Worm (Caenorhabditis elegans) whole organism, L4 larva: ENCODE results near the gene C01G6.4.

ENCODE experiments used
- F10B5.3 ChIP-seq: sonication (generic microtip); optimal IDR thresholded peaks from 2 replicates; lab custom pipeline; 2016; ENCODE audit warnings: mild to moderate bottlenecking, missing genetic modification characterization, missing compliant biosample characterization
- T26A8.4 ChIP-seq: fragments of 200-800 bp; sonication (Bioruptor generic); IDR thresholded peaks from 2 replicates; pipeline ENCODE4 v1.3.6; 2022; ENCODE audit warnings: missing genetic modification characterization, missing compliant biosample characterization
- ceh-20 ChIP-seq: fragments of 200-800 bp; sonication (Bioruptor generic); IDR thresholded peaks from 2 replicates; pipeline ENCODE4 v1.3.6; 2022; ENCODE audit warnings: missing genetic modification reagents, missing genetic modification characterization, missing compliant biosample characterization
- fkh-10 ChIP-seq: fragments of 150-350 bp; optimal IDR thresholded peaks from 2 replicates; lab custom pipeline; 2014; ENCODE audit warnings: missing biosample characterization, missing genetic modification reagents, missing genetic modification characterization
- fos-1 ChIP-seq: fragments of 150-350 bp; optimal IDR thresholded peaks from 2 replicates; lab custom pipeline; 2014; ENCODE audit warnings: missing biosample characterization, missing genetic modification characterization
- lin-1 ChIP-seq: fragments of 200-800 bp; sonication (Bioruptor generic); IDR thresholded peaks from 2 replicates; pipeline ENCODE4 v1.3.6; 2022; ENCODE audit warnings: missing genetic modification reagents, missing genetic modification characterization, missing compliant biosample characterization
- mdl-1 ChIP-seq, 2 experiments: fragments of 150-350 bp in 1 of 2; sonication (generic microtip) in 1 of 2; optimal IDR thresholded peaks; 2 replicates each; lab custom pipeline; 2014 to 2017; ENCODE audit warnings: missing biosample characterization in 2 of 2, missing genetic modification characterization in 2 of 2
- pqm-1 ChIP-seq: sonication (generic microtip); optimal IDR thresholded peaks from 2 replicates; lab custom pipeline; 2017; ENCODE audit warnings: missing biosample characterization, missing genetic modification characterization
- tag-97 ChIP-seq: fragments of 200-800 bp; sonication (Bioruptor generic); IDR thresholded peaks from 2 replicates; pipeline ENCODE4 v1.3.6; 2022; ENCODE audit warnings: missing genetic modification characterization, missing compliant biosample characterization
- unc-39 ChIP-seq: sonication (generic microtip); optimal IDR thresholded peaks from 2 replicates; lab custom pipeline; 2017; ENCODE audit warnings: missing biosample characterization, missing genetic modification characterization
- zag-1 ChIP-seq: fragments of 150-350 bp; optimal IDR thresholded peaks from 2 replicates; lab custom pipeline; 2014; ENCODE audit warnings: missing biosample characterization, missing genetic modification characterization
- ztf-11 ChIP-seq: fragments of 150-350 bp; optimal IDR thresholded peaks from 2 replicates; lab custom pipeline; 2014; ENCODE audit warnings: missing biosample characterization, missing genetic modification characterization
- ztf-7 ChIP-seq: fragments of 150-350 bp; optimal IDR thresholded peaks from 2 replicates; lab custom pipeline; 2014; ENCODE audit warnings: missing biosample characterization, missing genetic modification characterization

DNA sequence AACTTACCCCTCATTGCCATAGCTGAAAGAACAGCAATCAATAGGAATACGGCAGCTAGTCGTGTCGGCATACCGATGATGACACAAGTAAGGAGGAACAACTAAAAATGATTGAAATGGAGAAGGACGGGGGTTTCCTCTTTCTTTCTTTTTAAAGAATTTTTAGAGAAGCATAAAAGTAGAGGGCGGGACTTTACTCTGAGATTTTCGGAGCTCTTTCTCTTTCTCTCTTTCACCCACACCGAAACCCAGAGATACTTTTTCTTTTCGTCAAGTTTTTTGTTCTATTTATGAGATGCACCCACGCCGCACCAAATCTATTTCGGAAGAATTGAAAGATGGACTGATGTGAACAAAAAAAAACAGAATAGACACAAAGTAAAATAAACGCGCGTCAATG, 26.2 kb downstream of the C01G6.4 start, which contains the start of gene T26C5.5:
- TF ChIP-seq ceh-20 (GFP tag; lab: Robert Waterston, UW) (no peak), fkh-10 (GFP tag; lab: Kevin White, UChicago) (no peak), tag-97 (no peak), T26A8.4 (GFP tag; lab: Robert Waterston, UW) (no peak), ztf-11 (tag; lab: Kevin White, UChicago) (no peak), pqm-1 (tag; lab: Kevin White, UChicago) (no peak), unc-39 (tag; lab: Kevin White, UChicago) (no peak), ztf-7 (tag; lab: Kevin White, UChicago) (no peak), mdl-1 (tag; optimal IDR thresholded peaks at IDR 0.05; lab: Kevin White, UChicago) (no peak), zag-1 (tag; lab: Kevin White, UChicago) (no peak), fos-1 (tag; lab: Kevin White, UChicago) (no peak), F10B5.3 (no peak), lin-1 (GFP tag; lab: Robert Waterston, UW) (no peak)
